Fruit fly (Drosophila melanogaster): ENCODE data around the gene Rpn12R.

DNA sequence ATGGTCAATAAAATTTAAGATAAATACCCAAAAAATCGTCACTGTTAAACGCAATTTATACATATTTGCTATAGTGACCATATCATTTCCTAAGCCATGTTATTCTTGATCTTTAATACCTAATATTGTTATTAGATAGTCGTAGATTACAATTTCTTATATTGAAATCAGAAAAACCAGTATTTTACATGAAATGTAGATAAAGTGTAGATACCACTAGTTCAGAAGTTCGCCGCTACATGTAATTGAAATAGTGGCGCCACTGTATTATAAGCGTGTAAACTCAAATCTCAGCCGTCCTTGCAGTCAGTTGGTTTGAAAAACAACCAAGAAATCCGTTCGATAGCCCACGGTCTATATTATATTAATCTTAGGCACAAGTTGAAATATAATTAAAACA is 5.7 kb upstream of the Rpn12R start:
- no peak for TF ChIP-seq kni (GFP tag; optimal IDR thresholded peaks at IDR 0.05)
- no peak for TF ChIP-seq exex (tag; optimal IDR thresholded peaks at IDR 0.05)
- no peak for TF ChIP-seq jumu (GFP tag; optimal IDR thresholded peaks at IDR 0.05)
- TF ChIP-seq Sry-β (GFP tag; optimal IDR thresholded peaks at IDR 0.05) = no peak
- no peak for TF ChIP-seq Hmx (GFP tag; optimal IDR thresholded peaks at IDR 0.05)
- TF ChIP-seq ci (GFP tag; IDR thresholded peaks at IDR 0.05) = no peak
- TF ChIP-seq Myb (GFP tag; optimal IDR thresholded peaks at IDR 0.05) = peak; percentile 39
- TF ChIP-seq btn (GFP tag; optimal IDR thresholded peaks at IDR 0.05) = no peak
- TF ChIP-seq pan (optimal IDR thresholded peaks at IDR 0.05) = no peak
- TF ChIP-seq pan (GFP tag; optimal IDR thresholded peaks at IDR 0.05 in 1 of 2, IDR thresholded peaks at IDR 0.05 in 1 of 2) = no peak
- TF ChIP-seq otp (GFP tag; IDR thresholded peaks at IDR 0.05) = no peak
- TF ChIP-seq dati (GFP tag; IDR thresholded peaks at IDR 0.05) = no peak
- no peak for TF ChIP-seq slp2 (GFP tag; optimal IDR thresholded peaks at IDR 0.05)
- TF ChIP-seq bbx (GFP tag; IDR thresholded peaks at IDR 0.05; ENCODE audit: partially characterized antibody) = no peak; the same call in 1 of the 2 replicates
- TF ChIP-seq CG17612 (GFP tag; IDR thresholded peaks at IDR 0.05) = no peak
